4 fruit fly cellular contexts compared by ENCODE assay signal in the genomic region with DNA sequence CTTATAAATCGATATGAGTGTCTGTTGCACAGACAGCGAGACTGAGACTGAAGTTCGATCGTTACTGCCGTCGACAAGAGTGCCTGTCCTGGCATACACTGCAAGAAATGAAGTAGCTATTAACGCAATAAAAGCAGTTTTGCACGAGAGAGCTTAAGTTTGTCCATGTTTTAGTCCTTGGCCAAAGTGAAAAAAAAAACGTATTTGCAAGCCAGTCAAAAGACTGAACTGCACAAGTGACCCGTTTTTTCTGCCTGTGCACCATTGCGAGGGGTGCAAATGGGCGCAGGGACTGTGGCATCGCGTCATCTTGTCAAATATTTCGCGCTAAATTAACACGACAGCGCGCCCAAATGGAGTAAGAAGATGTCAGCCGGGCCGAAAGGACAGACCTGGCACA.
TF ChIP-seq lines count a peak whose summit lies in the region.

No protein-coding gene starts in this region.

- no peak for TF ChIP-seq CTCF in whole organism, embryonic (GFP tag; optimal IDR thresholded peaks at IDR 0.05; lab: Kevin White, UChicago)

TF ChIP-seq in whole organism, embryonic, 481 proteins besides CTCF, POLR2A, EP300 and RAD21 (continues in another document):
- no peak for TF ChIP-seq CG1602 (GFP tag; optimal IDR thresholded peaks at IDR 0.05; lab: Kevin White, UChicago)
- TF ChIP-seq CG30403 (GFP tag; optimal IDR thresholded peaks at IDR 0.05; lab: Kevin White, UChicago): peak; percentile 4
- no peak for TF ChIP-seq Scr (GFP tag; IDR thresholded peaks at IDR 0.05; lab: Robert Waterston, UW; ENCODE audit: partially characterized antibody)
- TF ChIP-seq Lhr (GFP tag; optimal IDR thresholded peaks at IDR 0.05; lab: Kevin White, UChicago): no peak
- TF ChIP-seq gem (tag; optimal IDR thresholded peaks at IDR 0.05; lab: Kevin White, UChicago): peak; percentile 40
- no peak for TF ChIP-seq B-H2 (GFP tag; optimal IDR thresholded peaks at IDR 0.05; lab: Kevin White, UChicago)
- TF ChIP-seq dpn (GFP tag; optimal IDR thresholded peaks at IDR 0.05; lab: Kevin White, UChicago): peak in 1 of 2 experiments; percentile 4
- TF ChIP-seq vvl (GFP tag; IDR thresholded peaks at IDR 0.05; lab: Robert Waterston, UW): peak; percentile 15; the same call in 1 of the 2 replicates
- TF ChIP-seq CG11504 (tag; optimal IDR thresholded peaks at IDR 0.05; lab: Kevin White, UChicago): peak; percentile 33
- TF ChIP-seq row (GFP tag; IDR thresholded peaks at IDR 0.05; lab: Robert Waterston, UW): peak; percentile 32; the same call in 1 of the 3 replicates
- TF ChIP-seq bab2 (GFP tag; optimal IDR thresholded peaks at IDR 0.05; lab: Kevin White, UChicago): no peak
- no peak for TF ChIP-seq CG9817 (tag; optimal IDR thresholded peaks at IDR 0.05; lab: Kevin White, UChicago)
- TF ChIP-seq kni (GFP tag; optimal IDR thresholded peaks at IDR 0.05; lab: Kevin White, UChicago): no peak
- no peak for TF ChIP-seq Hr51 (GFP tag; optimal IDR thresholded peaks at IDR 0.05; lab: Kevin White, UChicago)
- peak; percentile 10 for TF ChIP-seq CG18599 (GFP tag; optimal IDR thresholded peaks at IDR 0.05; lab: Kevin White, UChicago)
- TF ChIP-seq Dbx (GFP tag; IDR thresholded peaks at IDR 0.05; lab: Robert Waterston, UW): no peak
- no peak for TF ChIP-seq CG1832 (GFP tag; optimal IDR thresholded peaks at IDR 0.05; lab: Kevin White, UChicago)
- peak; percentile 38 for TF ChIP-seq phol (tag; optimal IDR thresholded peaks at IDR 0.05; lab: Kevin White, UChicago)
- 0 out of 3 replicates have a peak, but pooled peaks have one; percentile 38 for TF ChIP-seq Optix (GFP tag; IDR thresholded peaks at IDR 0.05; lab: Robert Waterston, UW)
- no peak for TF ChIP-seq HLH3B (GFP tag; IDR thresholded peaks at IDR 0.05; lab: Robert Waterston, UW)
- TF ChIP-seq chif (GFP tag; optimal IDR thresholded peaks at IDR 0.05; lab: Kevin White, UChicago): peak in 1 of 2 experiments; percentile 15

TF ChIP-seq in whole organism, prepupa, 60 proteins besides CTCF, POLR2A, EP300 and RAD21:
- TF ChIP-seq CG31627 (GFP tag; optimal IDR thresholded peaks at IDR 0.05; lab: Kevin White, UChicago) (peak; percentile 36), CG16779 (tag; optimal IDR thresholded peaks at IDR 0.05; lab: Kevin White, UChicago) (no peak), CG10669 (GFP tag; optimal IDR thresholded peaks at IDR 0.05; lab: Kevin White, UChicago) (peak; percentile 30), acj6 (GFP tag; optimal IDR thresholded peaks at IDR 0.05; lab: Kevin White, UChicago) (peak; percentile 5), CG11294 (GFP tag; IDR thresholded peaks at IDR 0.05; lab: Robert Waterston, UW) (no peak), CG6163 (GFP tag; IDR thresholded peaks at IDR 0.05; lab: Robert Waterston, UW) (no peak), topi (GFP tag; optimal IDR thresholded peaks at IDR 0.05; lab: Kevin White, UChicago) (peak; percentile 12), CG1621 (tag; optimal IDR thresholded peaks at IDR 0.05; lab: Kevin White, UChicago) (peak; percentile 13), spab (GFP tag; optimal IDR thresholded peaks at IDR 0.05; lab: Kevin White, UChicago) (peak; percentile 10), CG9139 (GFP tag; optimal IDR thresholded peaks at IDR 0.05; lab: Kevin White, UChicago) (no peak), Met (GFP tag; optimal IDR thresholded peaks at IDR 0.05; lab: Kevin White, UChicago) (peak; percentile 3), esn (GFP tag; optimal IDR thresholded peaks at IDR 0.05; lab: Kevin White, UChicago) (peak; percentile 26), Eip78C (GFP tag; lab: Kevin White, UChicago) (peak; percentile 48), cyc (GFP tag; optimal IDR thresholded peaks at IDR 0.05; lab: Kevin White, UChicago) (peak; percentile 22), Sox102F (GFP tag; optimal IDR thresholded peaks at IDR 0.05; lab: Kevin White, UChicago) (no peak), CG15336 (GFP tag; IDR thresholded peaks at IDR 0.05; lab: Robert Waterston, UW) (no peak), pdm3 (GFP tag; optimal IDR thresholded peaks at IDR 0.05; lab: Kevin White, UChicago) (peak; percentile 32), ss (GFP tag; optimal IDR thresholded peaks at IDR 0.05; lab: Kevin White, UChicago) (peak in 1 of 2 experiments; percentile 10), eg (GFP tag; IDR thresholded peaks at IDR 0.05; lab: Robert Waterston, UW) (peak; percentile 46; the same call in 1 of the 3 replicates), CG10631 (GFP tag; optimal IDR thresholded peaks at IDR 0.05; lab: Kevin White, UChicago) (peak; percentile 21), Hr39 (GFP tag; optimal IDR thresholded peaks at IDR 0.05; lab: Kevin White, UChicago) (peak; percentile 21), svp (GFP tag; lab: Kevin White, UChicago) (peak; percentile 58)

TF ChIP-seq in whole organism, pupa, 21 proteins besides CTCF, POLR2A, EP300 and RAD21:
- TF ChIP-seq CG8159 (tag; optimal IDR thresholded peaks at IDR 0.05; lab: Kevin White, UChicago) (peak; percentile 28), CG4496 (GFP tag; IDR thresholded peaks at IDR 0.05; lab: Robert Waterston, UW) (peak; percentile 17; the same call in 1 of the 3 replicates), CG9948 (tag; optimal IDR thresholded peaks at IDR 0.05; lab: Kevin White, UChicago) (peak; percentile 11), CG14655 (GFP tag; optimal IDR thresholded peaks at IDR 0.05; lab: Kevin White, UChicago) (peak; percentile 24), Ets98B (GFP tag; IDR thresholded peaks at IDR 0.05; lab: Robert Waterston, UW) (no peak), CG10348 (GFP tag; IDR thresholded peaks at IDR 0.05; lab: Robert Waterston, UW) (no peak), CG15710 (tag; optimal IDR thresholded peaks at IDR 0.05; lab: Kevin White, UChicago) (peak; percentile 25)

TF ChIP-seq in whole organism, wandering third instar larva, 38 proteins besides CTCF, POLR2A, EP300 and RAD21:
- TF ChIP-seq Hnf4 (GFP tag; optimal IDR thresholded peaks at IDR 0.05; lab: Kevin White, UChicago) (no peak), dmrt93B (GFP tag; optimal IDR thresholded peaks at IDR 0.05; lab: Kevin White, UChicago) (no peak), OdsH (GFP tag; optimal IDR thresholded peaks at IDR 0.05; lab: Kevin White, UChicago) (no peak), Jra (GFP tag; optimal IDR thresholded peaks at IDR 0.05; lab: Kevin White, UChicago) (no peak), foxo (GFP tag; optimal IDR thresholded peaks at IDR 0.05; lab: Kevin White, UChicago) (peak in 1 of 2 experiments; percentile 32), brk (GFP tag; optimal IDR thresholded peaks at IDR 0.05; lab: Kevin White, UChicago) (no peak), N (GFP tag; optimal IDR thresholded peaks at IDR 0.05; lab: Kevin White, UChicago) (no peak), h (GFP tag; optimal IDR thresholded peaks at IDR 0.05; lab: Kevin White, UChicago) (no peak), fru (GFP tag; optimal IDR thresholded peaks at IDR 0.05; lab: Kevin White, UChicago) (peak; percentile 19), dl (GFP tag; optimal IDR thresholded peaks at IDR 0.05; lab: Kevin White, UChicago; ENCODE audit: insufficient read depth in 1 of 2, partially characterized antibody in 2 of 2) (no peak), Myc (optimal IDR thresholded peaks at IDR 0.05; lab: Kevin White, UChicago) (no peak), Mio (GFP tag; optimal IDR thresholded peaks at IDR 0.05; lab: Kevin White, UChicago) (no peak), Hr78 (GFP tag; optimal IDR thresholded peaks at IDR 0.05; lab: Kevin White, UChicago) (no peak), tai (GFP tag; optimal IDR thresholded peaks at IDR 0.05; lab: Kevin White, UChicago) (no peak), CG32264 (GFP tag; optimal IDR thresholded peaks at IDR 0.05; lab: Kevin White, UChicago) (no peak), pan (optimal IDR thresholded peaks at IDR 0.05; lab: Kevin White, UChicago) (no peak)
